Worm (Caenorhabditis elegans) whole organism, young adult: ENCODE data around the gene txt-6.

Experiments used
- B0261.1 ChIP-seq: sonication (generic microtip); optimal IDR thresholded peaks from 2 replicates; lab custom pipeline; 2016; ENCODE audit warnings: mild to moderate bottlenecking, missing genetic modification characterization, moderate library complexity, missing compliant biosample characterization
- B0336.3 ChIP-seq: fragments of 200-800 bp; sonication (Bioruptor generic); IDR thresholded peaks from 2 replicates; pipeline ENCODE4 v1.3.6; 2022; ENCODE audit warnings: missing genetic modification characterization, missing compliant biosample characterization
- D2030.7 ChIP-seq: fragments of 200-800 bp; sonication (Bioruptor generic); IDR thresholded peaks from 2 replicates; pipeline ENCODE4 v1.3.6; 2022; ENCODE audit warnings: missing genetic modification reagents, missing genetic modification characterization, missing compliant biosample characterization
- F23B12.7 ChIP-seq: sonication (generic microtip); optimal IDR thresholded peaks from 2 replicates; lab custom pipeline; 2017; ENCODE audit warnings: missing genetic modification characterization, mild to moderate bottlenecking, missing compliant biosample characterization, antibody characterized with exemption, moderate library complexity; ENCODE audit not compliant: insufficient read depth
- F33H1.4 ChIP-seq: fragments of 200-800 bp; sonication (Bioruptor generic); IDR thresholded peaks from 2 replicates; pipeline ENCODE4 v1.3.6; 2022; ENCODE audit warnings: missing genetic modification reagents, missing genetic modification characterization, missing compliant biosample characterization
- F39B2.1 ChIP-seq: fragments of 200-800 bp; sonication (Bioruptor generic); IDR thresholded peaks from 2 replicates; pipeline ENCODE4 v1.3.6; 2022; ENCODE audit warnings: missing genetic modification reagents, missing genetic modification characterization, missing compliant biosample characterization
- F49E8.2 ChIP-seq: sonication (generic microtip); optimal IDR thresholded peaks from 3 replicates; lab custom pipeline; 2017; ENCODE audit warnings: missing genetic modification characterization, mild to moderate bottlenecking, missing compliant biosample characterization, antibody characterized with exemption, moderate library complexity; ENCODE audit not compliant: insufficient read depth
- F52B5.7 ChIP-seq: sonication (generic microtip); optimal IDR thresholded peaks from 2 replicates; lab custom pipeline; 2016; ENCODE audit warnings: mild to moderate bottlenecking, missing genetic modification characterization, missing compliant biosample characterization
- Y53F4B.3 ChIP-seq: fragments of 200-800 bp; sonication (Bioruptor generic); IDR thresholded peaks from 2 replicates; pipeline ENCODE4 v1.3.6; 2022; ENCODE audit warnings: missing genetic modification reagents, missing genetic modification characterization, missing compliant biosample characterization
- Y53G8AR.9 ChIP-seq: fragments of 200-800 bp; sonication (Bioruptor generic); conservative IDR thresholded peaks from 2 replicates; pipeline ENCODE4 v1.3.6; 2022; ENCODE audit warnings: missing genetic modification reagents, missing genetic modification characterization, missing compliant biosample characterization
- Y67H2A.10 ChIP-seq: fragments of 200-800 bp; sonication (Bioruptor generic); conservative IDR thresholded peaks from 2 replicates; pipeline ENCODE4 v1.3.6; 2022; ENCODE audit warnings: missing genetic modification reagents, missing genetic modification characterization, missing compliant biosample characterization
- Y79H2A.3 ChIP-seq: fragments of 200-800 bp; sonication (Bioruptor generic); conservative IDR thresholded peaks from 2 replicates; pipeline ENCODE4 v1.3.6; 2022; ENCODE audit warnings: missing genetic modification reagents, missing genetic modification characterization, missing compliant biosample characterization
- attf-3 ChIP-seq: fragments of 200-800 bp; sonication (Bioruptor generic); conservative IDR thresholded peaks from 2 replicates; pipeline ENCODE4 v1.3.6; 2022; ENCODE audit warnings: missing genetic modification reagents, missing genetic modification characterization, missing compliant biosample characterization
- attf-5 ChIP-seq: fragments of 200-800 bp; sonication (Bioruptor generic); optimal IDR thresholded peaks from 2 replicates; lab custom pipeline; 2018; ENCODE audit warnings: mild to moderate bottlenecking, missing genetic modification characterization, missing compliant biosample characterization
- bed-2 ChIP-seq: fragments of 200-800 bp; sonication (Bioruptor generic); IDR thresholded peaks from 2 replicates; pipeline ENCODE4 v1.3.6; 2022; ENCODE audit warnings: missing genetic modification reagents, missing genetic modification characterization, missing compliant biosample characterization
- cebp-1 ChIP-seq, 2 experiments: fragments of 200-800 bp in 1 of 2; sonication (Bioruptor generic) in 1 of 2; sonication (generic microtip) in 1 of 2; IDR thresholded peaks in 1 of 2; optimal IDR thresholded peaks in 1 of 2; 2 replicates each; pipeline versions ENCODE4 v1.3.6 to Lab custom; 2017 to 2022; ENCODE audit warnings: missing compliant biosample characterization in 2 of 2, missing genetic modification characterization in 2 of 2, mild to moderate bottlenecking in 1 of 2, missing genetic modification reagents in 1 of 2, moderate library complexity in 1 of 2
- chd-7 ChIP-seq: sonication (generic microtip); optimal IDR thresholded peaks from 2 replicates; lab custom pipeline; 2016; ENCODE audit warnings: mild to moderate bottlenecking, missing genetic modification characterization, moderate library complexity, missing compliant biosample characterization
- dpff-1 ChIP-seq: sonication (generic microtip); optimal IDR thresholded peaks from 2 replicates; lab custom pipeline; 2017; ENCODE audit warnings: mild to moderate bottlenecking, missing genetic modification characterization, missing compliant biosample characterization
- dpl-1 ChIP-seq: fragments of 150-350 bp; optimal IDR thresholded peaks from 2 replicates; lab custom pipeline; 2014; ENCODE audit warnings: missing biosample characterization, missing genetic modification reagents, missing genetic modification characterization
- efl-1 ChIP-seq: fragments of 150-350 bp; optimal IDR thresholded peaks from 2 replicates; lab custom pipeline; 2014; ENCODE audit warnings: missing biosample characterization, missing genetic modification reagents, missing genetic modification characterization
- him-1 ChIP-seq: sonication (generic microtip); optimal IDR thresholded peaks from 2 replicates; lab custom pipeline; 2016; ENCODE audit warnings: missing genotype, missing genetic modification reagents, missing genetic modification characterization, missing compliant biosample characterization
- hmg-1.2 ChIP-seq: fragments of 200-800 bp; sonication (Bioruptor generic); IDR thresholded peaks from 2 replicates; pipeline ENCODE4 v1.3.6; 2022; ENCODE audit warnings: missing genetic modification reagents, missing genetic modification characterization, missing compliant biosample characterization
- lin-35 ChIP-seq, 3 experiments: fragments of 150-350 bp in 2 of 3; sonication (generic microtip) in 1 of 3; optimal IDR thresholded peaks; 2 replicates each; lab custom pipeline; 2014 to 2018; ENCODE audit warnings: missing biosample characterization in 3 of 3, missing genetic modification characterization in 3 of 3, missing genetic modification reagents in 3 of 3
- lin-40 ChIP-seq: sonication (generic microtip); optimal IDR thresholded peaks from 2 replicates; lab custom pipeline; 2016; ENCODE audit warnings: missing genetic modification characterization, mild to moderate bottlenecking, missing compliant biosample characterization, missing genotype, missing genetic modification reagents
- lin-54 ChIP-seq: fragments of 200-800 bp; sonication (Bioruptor generic); optimal IDR thresholded peaks from 2 replicates; lab custom pipeline; 2018; ENCODE audit warnings: mild to moderate bottlenecking, missing genetic modification characterization, missing compliant biosample characterization
- lir-1 ChIP-seq: fragments of 200-800 bp; sonication (Bioruptor generic); conservative IDR thresholded peaks from 2 replicates; pipeline ENCODE4 v1.3.6; 2022; ENCODE audit warnings: missing genetic modification reagents, missing genetic modification characterization, missing compliant biosample characterization
- lsl-1 ChIP-seq: fragments of 200-800 bp; sonication (Bioruptor generic); optimal IDR thresholded peaks from 2 replicates; lab custom pipeline; 2018; ENCODE audit warnings: mild to moderate bottlenecking, missing genetic modification characterization, moderate library complexity, missing compliant biosample characterization
- mcd-1 ChIP-seq: fragments of 200-800 bp; sonication (Bioruptor generic); IDR thresholded peaks from 2 replicates; pipeline ENCODE4 v1.3.6; 2022; ENCODE audit warnings: missing genetic modification reagents, missing genetic modification characterization, missing compliant biosample characterization
- nfyb-1 ChIP-seq: fragments of 200-800 bp; sonication (Bioruptor generic); IDR thresholded peaks from 2 replicates; pipeline ENCODE4 v1.3.6; 2022; ENCODE audit warnings: missing genetic modification reagents, missing genetic modification characterization, missing compliant biosample characterization
- rec-8 ChIP-seq, 2 experiments: sonication (generic microtip); optimal IDR thresholded peaks; 2 replicates each; lab custom pipeline; 2016; ENCODE audit warnings: mild to moderate bottlenecking in 2 of 2, missing genetic modification characterization in 2 of 2, missing genetic modification reagents in 2 of 2, missing genotype in 2 of 2, missing biosample characterization in 1 of 2, missing compliant biosample characterization in 1 of 2, moderate library complexity in 1 of 2
- repo-1 ChIP-seq: sonication (generic microtip); optimal IDR thresholded peaks from 2 replicates; lab custom pipeline; 2017; ENCODE audit warnings: mild to moderate bottlenecking, missing genetic modification characterization, missing compliant biosample characterization
- sdz-38 ChIP-seq: sonication (generic microtip); optimal IDR thresholded peaks from 2 replicates; lab custom pipeline; 2016; ENCODE audit warnings: missing genotype, missing genetic modification characterization, missing compliant biosample characterization
- snpc-3.4 ChIP-seq: sonication (generic microtip); optimal IDR thresholded peaks from 2 replicates; lab custom pipeline; 2017; ENCODE audit warnings: missing genetic modification characterization, mild to moderate bottlenecking, missing compliant biosample characterization, antibody characterized with exemption, moderate library complexity, missing genotype, missing genetic modification reagents
- snpc-4 ChIP-seq, 5 experiments: fragments of 150-350 bp in 1 of 5; sonication (generic microtip) in 4 of 5; optimal IDR thresholded peaks; 2 replicates each; lab custom pipeline; 2014 to 2018; ENCODE audit warnings: missing genetic modification characterization in 5 of 5, missing biosample characterization in 3 of 5, antibody characterized with exemption in 2 of 5, mild to moderate bottlenecking in 2 of 5, missing compliant biosample characterization in 2 of 5, missing genotype in 2 of 5, moderate library complexity in 2 of 5, missing genetic modification reagents in 1 of 5
- tbp1 ChIP-seq: fragments of 200-800 bp; sonication (Bioruptor generic); optimal IDR thresholded peaks from 2 replicates; lab custom pipeline; 2018; ENCODE audit warnings: mild to moderate bottlenecking, missing genetic modification characterization, missing compliant biosample characterization
- tbx-9 ChIP-seq: sonication (generic microtip); optimal IDR thresholded peaks from 2 replicates; lab custom pipeline; 2016; ENCODE audit warnings: borderline replicate concordance, missing genetic modification characterization, inconsistent platforms, missing compliant biosample characterization
- xnd-1 ChIP-seq: sonication (generic microtip); optimal IDR thresholded peaks from 2 replicates; lab custom pipeline; 2016; ENCODE audit warnings: missing genotype, missing genetic modification reagents, missing genetic modification characterization, missing compliant biosample characterization
- zfh-2 ChIP-seq: fragments of 200-800 bp; sonication (Bioruptor generic); conservative IDR thresholded peaks from 2 replicates; pipeline ENCODE4 v1.3.6; 2022; ENCODE audit warnings: missing genetic modification reagents, missing genetic modification characterization, missing compliant biosample characterization
- ztf-18 ChIP-seq: sonication (generic microtip); optimal IDR thresholded peaks from 2 replicates; lab custom pipeline; 2016; ENCODE audit warnings: missing genotype, mild to moderate bottlenecking, missing genetic modification characterization, missing compliant biosample characterization
- ztf-3 ChIP-seq: fragments of 200-800 bp; sonication (Bioruptor generic); optimal IDR thresholded peaks from 2 replicates; lab custom pipeline; 2018; ENCODE audit warnings: mild to moderate bottlenecking, missing genetic modification characterization, missing compliant biosample characterization

The txt-6 gene

DNA sequence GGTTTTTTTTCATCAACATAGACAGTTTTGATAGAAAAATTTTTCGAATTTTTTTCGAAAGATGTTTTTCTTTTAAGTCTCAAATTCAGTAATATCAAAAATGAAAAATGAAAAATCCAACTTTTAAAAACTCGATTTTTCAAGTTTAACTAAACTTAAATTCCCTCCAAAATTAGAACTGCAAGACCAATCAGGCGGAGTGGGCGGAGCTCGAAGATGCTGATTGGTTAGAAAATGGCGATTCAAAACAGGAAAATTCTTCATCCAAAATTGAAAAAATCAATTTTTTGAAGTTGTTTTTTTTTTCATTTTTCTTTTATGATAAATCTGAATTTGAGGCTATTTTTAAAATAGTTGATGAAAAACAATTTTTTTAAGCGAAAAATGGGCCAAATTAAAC lies 18.0 kb upstream of the txt-6 start:
- TF ChIP-seq cebp-1 (GFP tag; IDR thresholded peaks at IDR 0.05; lab: Robert Waterston, UW) = no peak
- TF ChIP-seq cebp-1 (tag; optimal IDR thresholded peaks at IDR 0.05; lab: Kevin White, UChicago) = no peak
- no peak for TF ChIP-seq dpff-1 (tag; lab: Kevin White, UChicago)
- TF ChIP-seq nfyb-1 (GFP tag; lab: Robert Waterston, UW) = peak; percentile 75
- TF ChIP-seq, all 124 proteins: peak for 1

DNA sequence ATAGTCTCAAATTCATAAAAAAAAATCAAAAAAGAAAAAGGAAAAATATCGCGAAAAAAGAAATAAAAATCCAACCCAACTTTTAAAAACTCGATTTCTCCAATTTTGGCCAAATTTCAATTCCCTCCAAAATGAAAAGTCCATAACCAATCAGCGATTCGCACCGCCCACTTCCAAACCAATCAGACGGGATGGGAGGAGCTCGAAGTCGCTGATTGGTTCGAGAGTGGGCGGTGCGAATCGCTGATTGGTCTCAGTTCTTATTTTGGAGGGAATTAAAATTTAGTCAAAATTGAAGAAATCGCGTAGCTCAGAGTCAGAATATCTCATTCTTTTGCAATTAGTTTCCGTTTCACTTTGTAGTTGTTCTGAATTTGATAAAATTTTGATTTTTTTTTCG lies 16.8 kb upstream of the txt-6 start:
- TF ChIP-seq lin-35 (GFP tag; optimal IDR thresholded peaks at IDR 0.05; lab: Kevin White, UChicago) (no peak), tbx-9 (tag; lab: Kevin White, UChicago) (no peak), Y67H2A.10 (GFP tag; lab: Robert Waterston, UW) (no peak), Y79H2A.3 (GFP tag; lab: Robert Waterston, UW) (no peak), tbp1 (no peak), rec-8 (tag; optimal IDR thresholded peaks at IDR 0.05; lab: Kevin White, UChicago) (no peak), F49E8.2 (tag; lab: Kevin White, UChicago) (no peak), F52B5.7 (tag; lab: Kevin White, UChicago) (no peak), lir-1 (GFP tag; lab: Robert Waterston, UW) (no peak), ztf-18 (tag; lab: Kevin White, UChicago) (no peak)

DNA sequence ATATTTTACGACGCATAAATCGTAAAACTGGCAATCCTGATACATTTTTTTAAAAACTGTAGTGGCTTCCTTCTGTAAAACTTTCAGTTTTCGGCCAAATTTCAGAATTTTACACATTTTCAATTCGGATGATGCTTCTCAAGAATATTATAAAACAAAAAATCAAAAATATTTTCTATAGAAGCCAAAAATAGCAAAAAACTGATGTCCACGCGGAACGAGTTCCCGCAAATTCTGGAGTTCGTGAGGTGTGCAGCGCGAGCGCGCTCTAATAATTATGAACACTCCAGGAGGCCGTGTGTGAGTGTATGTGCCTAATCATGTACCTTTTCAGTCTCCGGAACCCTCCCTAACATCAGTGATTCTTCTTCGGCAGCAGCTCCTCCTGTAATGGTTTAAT lies 10.5 kb upstream of the txt-6 start, which contains the start of gene sumv-2:
sumv-2 (plus strand) TSS at position 301 of the 400 bp plus-strand sequence.
- TF ChIP-seq Y53F4B.3 (GFP tag; lab: Robert Waterston, UW) (no peak), chd-7 (tag; lab: Kevin White, UChicago) (no peak), zfh-2 (GFP tag; lab: Robert Waterston, UW) (no peak)

DNA sequence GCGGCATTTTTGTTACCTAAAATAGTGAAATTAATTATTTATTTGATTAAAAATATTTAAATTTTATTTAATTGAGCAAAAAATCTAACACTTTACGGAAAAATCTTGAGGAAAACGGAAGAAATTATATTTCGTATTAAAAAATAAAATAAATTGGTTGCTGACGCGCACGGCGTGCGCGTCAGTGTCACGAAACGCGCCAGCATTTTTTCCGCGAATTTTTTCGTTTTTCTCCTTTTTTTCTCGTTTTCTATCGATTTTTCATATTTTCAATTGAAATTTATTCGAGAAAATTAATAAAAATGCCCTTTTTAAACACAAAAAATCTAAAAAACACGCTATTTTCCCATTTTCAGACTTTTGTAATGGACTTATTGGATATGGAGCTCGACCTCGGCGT lies 9.1 kb upstream of the txt-6 start, which contains the start of the genes Y61A9LA.10 and F54D11.4:
Y61A9LA.10 (minus strand) TSS at position 16 of the 400 bp plus-strand sequence.
F54D11.4 (plus strand) TSS at position 350 of the 400 bp plus-strand sequence.
- peak; percentile 67 for TF ChIP-seq efl-1 (GFP tag; lab: Kevin White, UChicago)
- TF ChIP-seq cebp-1 (GFP tag; IDR thresholded peaks at IDR 0.05; lab: Robert Waterston, UW) = no peak
- peak; percentile 57 for TF ChIP-seq cebp-1 (tag; optimal IDR thresholded peaks at IDR 0.05; lab: Kevin White, UChicago)
- peak; percentile 36 for TF ChIP-seq attf-5
- 0 out of 2 replicates have a peak, but pooled peaks have one; percentile 34 for TF ChIP-seq D2030.7
- no peak for TF ChIP-seq F39B2.1 (GFP tag; lab: Robert Waterston, UW)
- TF ChIP-seq snpc-3.4 (tag; lab: Kevin White, UChicago) = peak; percentile 39
- TF ChIP-seq dpl-1 (GFP tag; lab: Kevin White, UChicago) = peak; percentile 44
- TF ChIP-seq Y53G8AR.9 (GFP tag; lab: Robert Waterston, UW) = 0 out of 2 replicates have a peak, but pooled peaks have one; percentile 15
- TF ChIP-seq attf-3 (GFP tag; lab: Robert Waterston, UW) = no peak
- TF ChIP-seq bed-2 (GFP tag; lab: Robert Waterston, UW) = no peak
- TF ChIP-seq lsl-1 (GFP tag; lab: Kevin White, UChicago) = peak; percentile 49
- TF ChIP-seq ztf-3 = no peak
- TF ChIP-seq hmg-1.2 (GFP tag; lab: Robert Waterston, UW) = 0 out of 2 replicates have a peak, but pooled peaks have one; percentile 9
- TF ChIP-seq lin-40 = peak; percentile 46
- TF ChIP-seq F23B12.7 (tag; lab: Kevin White, UChicago) = peak; percentile 61
- peak; percentile 45; the same call in 1 of the 2 replicates for TF ChIP-seq F33H1.4 (GFP tag; lab: Robert Waterston, UW)
- TF ChIP-seq snpc-4 (GFP tag; optimal IDR thresholded peaks at IDR 0.05; lab: Kevin White, UChicago) = no peak
- TF ChIP-seq snpc-4 (tag; optimal IDR thresholded peaks at IDR 0.05; lab: Kevin White, UChicago) = peak in 1 of 4 experiments; percentile 44
- TF ChIP-seq xnd-1 (tag; lab: Kevin White, UChicago) = peak; percentile 42
- TF ChIP-seq dpff-1 (tag; lab: Kevin White, UChicago) = no peak
- TF ChIP-seq repo-1 = peak; percentile 1
- peak in 1 of 3 experiments; percentile 73 for TF ChIP-seq lin-35 (GFP tag; optimal IDR thresholded peaks at IDR 0.05; lab: Kevin White, UChicago)
- TF ChIP-seq him-1 (tag; lab: Kevin White, UChicago) = peak; percentile 27
- TF ChIP-seq mcd-1 (GFP tag; lab: Robert Waterston, UW) = peak; percentile 66
- peak; percentile 47 for TF ChIP-seq lin-54 (GFP tag; lab: Kevin White, UChicago)
- no peak for TF ChIP-seq sdz-38 (tag; lab: Kevin White, UChicago)
- no peak for TF ChIP-seq B0261.1 (tag; lab: Kevin White, UChicago)
- TF ChIP-seq B0336.3 (GFP tag; lab: Robert Waterston, UW) = 0 out of 2 replicates have a peak, but pooled peaks have one; percentile 26
- peak; percentile 93 for TF ChIP-seq ztf-18 (tag; lab: Kevin White, UChicago)
